Worm (Caenorhabditis elegans) whole organism, L4 larva: ENCODE measurements around the gene R01E6.5.

Experiments used
- Y48G9A.11 ChIP-seq: fragments of 200-800 bp; sonication (Bioruptor generic); IDR thresholded peaks from 2 replicates; pipeline ENCODE4 v1.3.6; 2022; ENCODE audit warnings: missing genetic modification reagents, missing genetic modification characterization, missing compliant biosample characterization
- Y5F2A.4 ChIP-seq: fragments of 200-800 bp; sonication (Bioruptor generic); optimal IDR thresholded peaks from 2 replicates; lab custom pipeline; 2018; ENCODE audit warnings: mild to moderate bottlenecking, missing genetic modification characterization, missing compliant biosample characterization
- ZK546.5 ChIP-seq, 2 experiments: sonication (generic microtip); optimal IDR thresholded peaks; 2 replicates each; lab custom pipeline; 2017; ENCODE audit warnings: missing biosample characterization in 2 of 2, missing genetic modification characterization in 2 of 2
- ama-1 ChIP-seq: fragments of 150-350 bp; optimal IDR thresholded peaks from 2 replicates; lab custom pipeline; 2014; ENCODE audit warnings: inconsistent platforms, mixed read lengths
- arid-1 ChIP-seq: fragments of 200-800 bp; sonication (Bioruptor generic); conservative IDR thresholded peaks from 2 replicates; pipeline ENCODE4 v1.3.6; 2022; ENCODE audit warnings: missing genetic modification reagents, missing genetic modification characterization, missing compliant biosample characterization
- attf-4 ChIP-seq: sonication (generic microtip); optimal IDR thresholded peaks from 3 replicates; lab custom pipeline; 2017; ENCODE audit warnings: missing biosample characterization, missing genetic modification characterization
- ceh-32 ChIP-seq: sonication (generic microtip); optimal IDR thresholded peaks from 2 replicates; lab custom pipeline; 2016; ENCODE audit warnings: mild to moderate bottlenecking, missing genetic modification characterization, missing compliant biosample characterization; ENCODE audit not compliant: poor library complexity
- ceh-62 ChIP-seq: sonication (generic microtip); optimal IDR thresholded peaks from 2 replicates; lab custom pipeline; 2017; ENCODE audit warnings: missing biosample characterization, missing genetic modification characterization
- cey-2 ChIP-seq: sonication (generic microtip); optimal IDR thresholded peaks from 3 replicates; lab custom pipeline; 2017; ENCODE audit warnings: missing genetic modification characterization, mild to moderate bottlenecking, missing compliant biosample characterization, antibody characterized with exemption, borderline replicate concordance; ENCODE audit not compliant: insufficient read depth
- ctbp-1 ChIP-seq: fragments of 200-800 bp; sonication (Bioruptor generic); IDR thresholded peaks from 2 replicates; pipeline ENCODE4 v1.3.6; 2022; ENCODE audit warnings: missing genetic modification reagents, missing genetic modification characterization, missing compliant biosample characterization
- daf-16 ChIP-seq, 3 experiments: sonication (generic microtip); optimal IDR thresholded peaks; 2 replicates each; lab custom pipeline; 2016 to 2017; ENCODE audit warnings: missing genetic modification characterization in 3 of 3, missing genetic modification reagents in 3 of 3, mild to moderate bottlenecking in 2 of 3, missing compliant biosample characterization in 2 of 3, missing biosample characterization in 1 of 3, moderate library complexity in 1 of 3
- dmd-9 ChIP-seq: fragments of 200-800 bp; sonication (Bioruptor generic); IDR thresholded peaks from 2 replicates; pipeline ENCODE4 v1.3.6; 2022; ENCODE audit warnings: missing genetic modification reagents, missing genetic modification characterization, missing compliant biosample characterization
- egl-43 ChIP-seq: fragments of 200-800 bp; sonication (Bioruptor generic); IDR thresholded peaks from 2 replicates; pipeline ENCODE4 v1.3.6; 2022; ENCODE audit warnings: missing genetic modification reagents, missing genetic modification characterization, missing compliant biosample characterization
- fos-1 ChIP-seq: fragments of 150-350 bp; optimal IDR thresholded peaks from 2 replicates; lab custom pipeline; 2014; ENCODE audit warnings: missing biosample characterization, missing genetic modification characterization
- hlh-11 ChIP-seq: fragments of 200-800 bp; sonication (Bioruptor generic); optimal IDR thresholded peaks from 2 replicates; lab custom pipeline; 2018; ENCODE audit warnings: mild to moderate bottlenecking, missing genetic modification characterization, missing compliant biosample characterization
- hmg-1.1 ChIP-seq: fragments of 200-800 bp; sonication (Bioruptor generic); IDR thresholded peaks from 2 replicates; pipeline ENCODE4 v1.3.6; 2022; ENCODE audit warnings: missing genetic modification reagents, missing genetic modification characterization, missing compliant biosample characterization
- lim-7 ChIP-seq: fragments of 200-800 bp; sonication (Bioruptor generic); IDR thresholded peaks from 2 replicates; pipeline ENCODE4 v1.3.6; 2022; ENCODE audit warnings: missing genetic modification characterization, missing compliant biosample characterization
- lin-38 ChIP-seq: fragments of 200-800 bp; sonication (Bioruptor generic); IDR thresholded peaks from 2 replicates; pipeline ENCODE4 v1.3.6; 2022; ENCODE audit warnings: missing genetic modification reagents, missing genetic modification characterization, missing compliant biosample characterization
- lir-3 ChIP-seq: sonication (generic microtip); optimal IDR thresholded peaks from 2 replicates; lab custom pipeline; 2016; ENCODE audit warnings: mild to moderate bottlenecking, missing genetic modification characterization, missing compliant biosample characterization
- mdl-1 ChIP-seq, 2 experiments: fragments of 150-350 bp in 1 of 2; sonication (generic microtip) in 1 of 2; optimal IDR thresholded peaks; 2 replicates each; lab custom pipeline; 2014 to 2017; ENCODE audit warnings: missing biosample characterization in 2 of 2, missing genetic modification characterization in 2 of 2
- mep-1 ChIP-seq: fragments of 150-350 bp; sonication (generic microtip); optimal IDR thresholded peaks from 3 replicates; lab custom pipeline; 2014; ENCODE audit warnings: missing biosample characterization, missing genetic modification characterization
- mxl-3 ChIP-seq: fragments of 200-800 bp; sonication (Bioruptor generic); optimal IDR thresholded peaks from 2 replicates; lab custom pipeline; 2018; ENCODE audit warnings: mild to moderate bottlenecking, missing genetic modification characterization, missing compliant biosample characterization
- nhr-11 ChIP-seq: fragments of 150-350 bp; optimal IDR thresholded peaks from 2 replicates; lab custom pipeline; 2014; ENCODE audit warnings: missing biosample characterization, missing genetic modification characterization
- nhr-48 ChIP-seq: sonication (generic microtip); optimal IDR thresholded peaks from 2 replicates; lab custom pipeline; 2016; ENCODE audit warnings: mild to moderate bottlenecking, missing genetic modification characterization, missing compliant biosample characterization
- pqm-1 ChIP-seq: sonication (generic microtip); optimal IDR thresholded peaks from 2 replicates; lab custom pipeline; 2017; ENCODE audit warnings: missing biosample characterization, missing genetic modification characterization
- saeg-2 ChIP-seq: fragments of 200-800 bp; sonication (Bioruptor generic); IDR thresholded peaks from 2 replicates; pipeline ENCODE4 v1.3.6; 2022; ENCODE audit warnings: missing genetic modification reagents, missing genetic modification characterization, missing compliant biosample characterization
- set-16 ChIP-seq: fragments of 200-800 bp; sonication (Bioruptor generic); IDR thresholded peaks from 2 replicates; pipeline ENCODE4 v1.3.6; 2022; ENCODE audit warnings: missing genetic modification reagents, missing genetic modification characterization, missing compliant biosample characterization
- skn-1 ChIP-seq: fragments of 150-350 bp; optimal IDR thresholded peaks from 2 replicates; lab custom pipeline; 2014; ENCODE audit warnings: missing biosample characterization, missing genetic modification characterization
- snpc-1.2 ChIP-seq: fragments of 200-800 bp; sonication (Bioruptor generic); IDR thresholded peaks from 2 replicates; pipeline ENCODE4 v1.3.6; 2022; ENCODE audit warnings: missing genetic modification reagents, missing genetic modification characterization, missing compliant biosample characterization
- tra-1 ChIP-seq: fragments of 200-800 bp; sonication (Bioruptor generic); IDR thresholded peaks from 2 replicates; pipeline ENCODE4 v1.3.6; 2022; ENCODE audit warnings: missing genetic modification reagents, missing genetic modification characterization, missing compliant biosample characterization
- vab-7 ChIP-seq: fragments of 200-800 bp; sonication (Bioruptor generic); IDR thresholded peaks from 2 replicates; pipeline ENCODE4 v1.3.6; 2022; ENCODE audit warnings: missing genetic modification reagents, missing genetic modification characterization, missing compliant biosample characterization
- zfp-2 ChIP-seq: sonication (generic microtip); optimal IDR thresholded peaks from 2 replicates; lab custom pipeline; 2016; ENCODE audit warnings: mild to moderate bottlenecking, missing genetic modification characterization, missing compliant biosample characterization
- zip-11 ChIP-seq: fragments of 200-800 bp; sonication (Bioruptor generic); IDR thresholded peaks from 2 replicates; pipeline ENCODE4 v1.3.6; 2022; ENCODE audit warnings: missing genetic modification characterization, missing compliant biosample characterization

The R01E6.5 gene

DNA sequence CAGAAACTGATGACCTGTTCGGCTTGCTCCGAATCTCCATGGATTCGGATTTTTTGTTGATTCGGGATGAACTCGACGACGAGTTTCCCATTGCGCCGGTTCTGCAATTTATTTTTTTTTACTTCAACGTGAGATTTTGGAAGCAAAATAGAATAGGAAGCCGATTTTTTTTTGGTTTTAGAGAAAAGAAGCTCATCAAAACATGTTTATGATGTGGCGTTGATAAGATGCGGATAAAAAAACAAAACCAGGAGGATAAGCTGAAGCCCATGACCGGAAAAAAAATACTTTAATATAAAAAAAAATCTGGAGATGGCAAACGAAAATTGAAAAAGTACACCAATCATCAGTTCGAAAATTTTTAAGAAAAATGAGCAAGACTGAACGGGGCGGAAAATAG is 19.2 kb downstream of the R01E6.5 start, which contains the start of gene glb-20:
Gene glb-20 (minus strand): TSS at position 101 of the 400 bp plus-strand sequence.
- TF ChIP-seq arid-1 (GFP tag; lab: Robert Waterston, UW) (no peak), mep-1 (no peak), tra-1 (no peak), snpc-1.2 (GFP tag; lab: Robert Waterston, UW) (no peak), fos-1 (tag; lab: Kevin White, UChicago) (no peak), mdl-1 (tag; optimal IDR thresholded peaks at IDR 0.05; lab: Kevin White, UChicago) (no peak), ceh-32 (tag; lab: Kevin White, UChicago) (no peak), ceh-62 (tag; lab: Kevin White, UChicago) (no peak), ZK546.5 (tag; optimal IDR thresholded peaks at IDR 0.05; lab: Kevin White, UChicago) (no peak), saeg-2 (GFP tag; lab: Robert Waterston, UW) (no peak), lin-38 (no peak), vab-7 (GFP tag; lab: Robert Waterston, UW) (no peak), cey-2 (no peak), ama-1 (no peak), nhr-48 (tag; lab: Kevin White, UChicago) (no peak), zfp-2 (tag; lab: Kevin White, UChicago) (no peak), skn-1 (no peak), Y48G9A.11 (GFP tag; lab: Robert Waterston, UW) (no peak), lim-7 (GFP tag; lab: Robert Waterston, UW) (no peak), nhr-11 (no peak)
- TF ChIP-seq, all 104 proteins: peak for 0

DNA sequence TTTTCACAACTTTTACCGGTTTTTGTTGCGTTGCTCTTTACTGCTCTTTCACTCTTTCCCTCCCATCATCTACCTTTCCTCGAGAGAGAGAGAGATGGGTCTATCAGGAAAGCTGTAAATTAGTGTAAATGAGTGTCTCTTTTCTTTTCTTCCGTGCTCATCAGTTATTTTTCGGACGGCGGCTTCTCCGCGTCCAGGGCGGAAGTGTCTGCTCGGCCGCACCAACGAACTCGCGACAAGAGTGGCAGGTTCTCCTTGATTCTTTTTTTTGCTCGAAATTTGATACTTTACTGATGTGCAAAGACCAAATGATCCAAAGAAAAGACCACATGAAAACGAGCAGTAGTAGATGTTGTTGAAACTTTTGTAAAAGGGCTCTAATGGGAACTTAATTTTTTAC is 21.8 kb downstream of the R01E6.5 start:
- peak; percentile 64 for TF ChIP-seq hlh-11 (tag; lab: Kevin White, UChicago)
- TF ChIP-seq set-16 = peak; percentile 17; the same call in 1 of the 2 replicates
- peak; percentile 45; the same call in 1 of the 2 replicates for TF ChIP-seq tra-1
- TF ChIP-seq egl-43 (GFP tag; lab: Robert Waterston, UW) = no peak
- TF ChIP-seq ctbp-1 (GFP tag; lab: Robert Waterston, UW) = 0 out of 2 replicates have a peak, but pooled peaks have one; percentile 29

DNA sequence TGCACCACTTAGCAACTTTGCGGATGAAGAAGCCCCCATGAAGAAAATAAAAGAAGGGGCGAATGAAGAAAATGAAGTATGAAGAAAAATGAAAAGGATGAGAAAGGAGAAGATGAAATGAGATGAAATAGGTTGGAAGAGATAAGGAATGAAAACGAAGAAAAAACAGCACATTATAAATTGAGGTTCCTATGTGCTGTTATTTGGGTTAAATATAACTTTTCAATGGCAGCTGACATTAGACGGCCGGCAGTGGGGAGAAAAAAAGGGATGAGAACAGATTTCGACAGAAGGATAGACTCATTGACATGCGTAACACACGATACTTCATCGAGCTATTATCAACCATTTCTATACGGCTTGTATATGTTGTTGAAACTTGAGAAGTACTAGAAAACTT is 25.1 kb downstream of the R01E6.5 start:
- TF ChIP-seq zip-11 (GFP tag; lab: Robert Waterston, UW) (no peak), tra-1 (no peak), mxl-3 (GFP tag; lab: Kevin White, UChicago) (no peak), dmd-9 (GFP tag; lab: Robert Waterston, UW) (no peak), lir-3 (tag; lab: Kevin White, UChicago) (no peak)

- TF ChIP-seq vab-7 (GFP tag; lab: Robert Waterston, UW) (no peak), hlh-11 (tag; lab: Kevin White, UChicago) (no peak), daf-16 (GFP tag; optimal IDR thresholded peaks at IDR 0.05; lab: Kevin White, UChicago) (no peak), daf-16 (tag; optimal IDR thresholded peaks at IDR 0.05; lab: Kevin White, UChicago) (no peak)
These were observed 29.6 kb downstream of the R01E6.5 start, which contains the start of gene R01E6.2 for ce11 chrX:13566436-13566835. TSS of gene R01E6.2 (minus strand) at chrX:13566536.

ce11 chrX:13569854-13570253 is 33.0 kb downstream of the R01E6.5 start, which contains the start of gene R01E6.7:
TSS of gene R01E6.7 (minus strand) at chrX:13569954.
- TF ChIP-seq Y5F2A.4 (GFP tag; lab: Kevin White, UChicago) (no peak), pqm-1 (tag; lab: Kevin White, UChicago) (no peak), hmg-1.1 (GFP tag; lab: Robert Waterston, UW) (no peak), hlh-11 (tag; lab: Kevin White, UChicago) (no peak), attf-4 (tag; lab: Kevin White, UChicago) (no peak)
